Worm (Caenorhabditis elegans) whole organism, young adult: Measurements from ENCODE around the gene str-84.

ENCODE experiments used
- B0035.1 ChIP-seq: sonication (generic microtip); optimal IDR thresholded peaks from 2 replicates; lab custom pipeline; 2016; ENCODE audit warnings: missing genetic modification characterization, mild to moderate bottlenecking, missing compliant biosample characterization, missing genotype, missing genetic modification reagents
- F23B12.7 ChIP-seq: sonication (generic microtip); optimal IDR thresholded peaks from 2 replicates; lab custom pipeline; 2017; ENCODE audit warnings: missing genetic modification characterization, mild to moderate bottlenecking, missing compliant biosample characterization, antibody characterized with exemption, moderate library complexity; ENCODE audit not compliant: insufficient read depth
- K12H6.12 ChIP-seq: fragments of 200-800 bp; sonication (Bioruptor generic); optimal IDR thresholded peaks from 2 replicates; lab custom pipeline; 2018; ENCODE audit warnings: mild to moderate bottlenecking, missing genetic modification characterization, missing compliant biosample characterization
- T26A5.8 ChIP-seq: sonication (generic microtip); optimal IDR thresholded peaks from 2 replicates; lab custom pipeline; 2016; ENCODE audit warnings: missing genetic modification characterization, missing compliant biosample characterization
- Y53F4B.3 ChIP-seq: fragments of 200-800 bp; sonication (Bioruptor generic); IDR thresholded peaks from 2 replicates; pipeline ENCODE4 v1.3.6; 2022; ENCODE audit warnings: missing genetic modification reagents, missing genetic modification characterization, missing compliant biosample characterization
- ama-1 ChIP-seq, 3 experiments: fragments of 150-350 bp in 1 of 3; sonication (generic microtip) in 2 of 3; optimal IDR thresholded peaks; 2 replicates each; lab custom pipeline; 2014 to 2018; ENCODE audit warnings: missing biosample characterization in 2 of 3, missing genetic modification characterization in 2 of 3, missing genetic modification reagents in 2 of 3
- attf-3 ChIP-seq: fragments of 200-800 bp; sonication (Bioruptor generic); conservative IDR thresholded peaks from 2 replicates; pipeline ENCODE4 v1.3.6; 2022; ENCODE audit warnings: missing genetic modification reagents, missing genetic modification characterization, missing compliant biosample characterization
- dox-1 ChIP-seq: fragments of 200-800 bp; sonication (Bioruptor generic); IDR thresholded peaks from 2 replicates; pipeline ENCODE4 v1.3.6; 2022; ENCODE audit warnings: missing genetic modification reagents, missing genetic modification characterization, missing compliant biosample characterization
- hmg-1.2 ChIP-seq: fragments of 200-800 bp; sonication (Bioruptor generic); IDR thresholded peaks from 2 replicates; pipeline ENCODE4 v1.3.6; 2022; ENCODE audit warnings: missing genetic modification reagents, missing genetic modification characterization, missing compliant biosample characterization
- pbrm-1 ChIP-seq: fragments of 200-800 bp; sonication (Bioruptor generic); IDR thresholded peaks from 2 replicates; pipeline ENCODE4 v1.3.6; 2022; ENCODE audit warnings: missing genetic modification reagents, missing genetic modification characterization, missing compliant biosample characterization
- unc-62 ChIP-seq: fragments of 150-350 bp; optimal IDR thresholded peaks from 2 replicates; lab custom pipeline; 2014; ENCODE audit warnings: missing biosample characterization, missing genetic modification reagents, missing genetic modification characterization
- ztf-22 ChIP-seq: fragments of 200-800 bp; sonication (Bioruptor generic); optimal IDR thresholded peaks from 2 replicates; lab custom pipeline; 2018; ENCODE audit warnings: mild to moderate bottlenecking, missing genetic modification characterization, moderate library complexity, missing compliant biosample characterization
- ztf-25 ChIP-seq: fragments of 200-800 bp; sonication (Bioruptor generic); IDR thresholded peaks from 2 replicates; pipeline ENCODE4 v1.3.6; 2022; ENCODE audit warnings: missing genetic modification reagents, missing genetic modification characterization, missing compliant biosample characterization

- TF ChIP-seq pbrm-1 (GFP tag; lab: Robert Waterston, UW) (no peak), unc-62 (GFP tag; lab: Kevin White, UChicago) (no peak), ama-1 (optimal IDR thresholded peaks at IDR 0.05; lab: Kevin White, UChicago) (no peak), ama-1 (GFP tag; optimal IDR thresholded peaks at IDR 0.05; lab: Kevin White, UChicago) (no peak), F23B12.7 (no peak), K12H6.12 (tag; lab: Kevin White, UChicago) (no peak), ztf-25 (GFP tag; lab: Robert Waterston, UW) (no peak), ztf-22 (no peak), hmg-1.2 (GFP tag; lab: Robert Waterston, UW) (no peak), Y53F4B.3 (no peak), B0035.1 (tag; lab: Kevin White, UChicago) (no peak), T26A5.8 (tag; lab: Kevin White, UChicago) (no peak), attf-3 (GFP tag; lab: Robert Waterston, UW) (no peak), dox-1 (GFP tag; lab: Robert Waterston, UW) (no peak)
Observed at ce11 chrV:9001175-9001574, 20.4 kb upstream of the str-84 start, which contains the start of gene F59E11.2.
